Fruit fly (Drosophila melanogaster) whole organism, embryonic: ENCODE measurements around the gene CG42489.
A peak's percentile ranks its signal among the peaks of the same experiment; 100 is the strongest.

Experiments used
- Abd-B ChIP-seq: fragments of 200-800 bp; sonication (Bioruptor generic); optimal IDR thresholded peaks from 2 replicates; lab custom pipeline; 2018; ENCODE audit warnings: missing biosample characterization, mild to moderate bottlenecking, missing genetic modification characterization, moderate library complexity
- Bdp1 ChIP-seq: fragments of 200-800 bp; sonication (Bioruptor generic); optimal IDR thresholded peaks from 3 replicates; lab custom pipeline; 2016; ENCODE audit warnings: missing biosample characterization, missing genetic modification characterization
- Bgb ChIP-seq: fragments of 200-800 bp; sonication (Bioruptor generic); IDR thresholded peaks from 2 replicates; pipeline ENCODE4 v1.3.6; 2022; ENCODE audit warnings: missing biosample characterization, missing genetic modification characterization; ENCODE audit not compliant: partially characterized antibody
- CG12219 ChIP-seq: fragments of 200-800 bp; sonication (Bioruptor generic); optimal IDR thresholded peaks from 3 replicates; lab custom pipeline; 2018; ENCODE audit warnings: missing biosample characterization, mild to moderate bottlenecking, missing genetic modification characterization
- CG14667 ChIP-seq: fragments of 200-800 bp; sonication (Bioruptor generic); IDR thresholded peaks from 2 replicates; pipeline ENCODE4 v1.3.6; 2022; ENCODE audit warnings: missing biosample characterization, missing genetic modification characterization
- CG14860 ChIP-seq: fragments of 200-800 bp; sonication (Bioruptor generic); IDR thresholded peaks from 3 replicates; pipeline ENCODE4 v1.3.6; 2022; ENCODE audit warnings: missing biosample characterization, missing genetic modification characterization; ENCODE audit not compliant: partially characterized antibody
- CG15073 ChIP-seq: fragments of 200-800 bp; sonication (Bioruptor generic); optimal IDR thresholded peaks from 2 replicates; lab custom pipeline; 2016; ENCODE audit warnings: missing biosample characterization, missing genetic modification characterization
- CG17568 ChIP-seq: fragments of 200-800 bp; sonication (Bioruptor generic); optimal IDR thresholded peaks from 2 replicates; lab custom pipeline; 2018; ENCODE audit warnings: missing biosample characterization, mild to moderate bottlenecking, missing genetic modification characterization, moderate library complexity
- CG18599 ChIP-seq: fragments of 200-800 bp; sonication (Bioruptor generic); optimal IDR thresholded peaks from 3 replicates; lab custom pipeline; 2017; ENCODE audit warnings: missing biosample characterization, missing genetic modification characterization, mild to moderate bottlenecking, moderate library complexity, missing genetic modification reagents
- CG2712 ChIP-seq: fragments of 200-800 bp; optimal IDR thresholded peaks from 3 replicates; lab custom pipeline; 2019; ENCODE audit warnings: missing biosample characterization, mild to moderate bottlenecking, missing genetic modification characterization, moderate library complexity
- CG30403 ChIP-seq: fragments of 200-800 bp; sonication (Bioruptor generic); optimal IDR thresholded peaks from 3 replicates; lab custom pipeline; 2016; ENCODE audit warnings: missing biosample characterization, missing genetic modification characterization
- CG4360 ChIP-seq: fragments of 200-800 bp; sonication (Bioruptor generic); IDR thresholded peaks from 2 replicates; pipeline ENCODE4 v1.3.6; 2022; ENCODE audit warnings: missing biosample characterization, missing genetic modification characterization
- CG4404 ChIP-seq: fragments of 200-800 bp; sonication (Bioruptor generic); IDR thresholded peaks from 2 replicates; pipeline ENCODE4 v1.3.6; 2022; ENCODE audit warnings: missing biosample characterization, missing genetic modification characterization
- CG4424 ChIP-seq: fragments of 200-800 bp; sonication (Bioruptor generic); optimal IDR thresholded peaks from 3 replicates; lab custom pipeline; 2016; ENCODE audit warnings: missing biosample characterization, missing genetic modification characterization
- CG4820 ChIP-seq: fragments of 200-800 bp; sonication (Bioruptor generic); optimal IDR thresholded peaks from 3 replicates; lab custom pipeline; 2016; ENCODE audit warnings: missing biosample characterization, missing genetic modification characterization
- CG4854 ChIP-seq: fragments of 200-800 bp; sonication (Bioruptor generic); optimal IDR thresholded peaks from 2 replicates; lab custom pipeline; 2016; ENCODE audit warnings: missing biosample characterization, missing genetic modification characterization, inconsistent platforms
- CG6791 ChIP-seq: fragments of 200-800 bp; sonication (Bioruptor generic); IDR thresholded peaks from 3 replicates; pipeline ENCODE4 v1.3.6; 2022; ENCODE audit warnings: missing biosample characterization, missing genetic modification characterization; ENCODE audit not compliant: partially characterized antibody
- CG7786 ChIP-seq: fragments of 200-800 bp; sonication (Bioruptor generic); optimal IDR thresholded peaks from 2 replicates; lab custom pipeline; 2016; ENCODE audit warnings: missing biosample characterization, missing genetic modification characterization
- CG9215 ChIP-seq: fragments of 200-800 bp; sonication (Bioruptor generic); IDR thresholded peaks from 2 replicates; pipeline ENCODE4 v1.3.6; 2022; ENCODE audit warnings: missing biosample characterization, missing genetic modification characterization
- CG9797 ChIP-seq: fragments of 200-800 bp; sonication (Bioruptor generic); optimal IDR thresholded peaks from 3 replicates; lab custom pipeline; 2018; ENCODE audit warnings: missing biosample characterization, mild to moderate bottlenecking, missing genetic modification characterization
- Camta ChIP-seq: fragments of 200-800 bp; sonication (Bioruptor generic); optimal IDR thresholded peaks from 2 replicates; lab custom pipeline; 2016; ENCODE audit warnings: missing biosample characterization, missing genetic modification characterization
- CrebB ChIP-seq: fragments of 200-800 bp; sonication (Bioruptor generic); optimal IDR thresholded peaks from 3 replicates; lab custom pipeline; 2018; ENCODE audit warnings: missing biosample characterization, mild to moderate bottlenecking, missing genetic modification characterization
- Dek ChIP-seq: fragments of 200-800 bp; sonication (Bioruptor generic); optimal IDR thresholded peaks from 3 replicates; lab custom pipeline; 2019; ENCODE audit warnings: missing biosample characterization, mild to moderate bottlenecking, missing genetic modification characterization, moderate library complexity
- Dip3 ChIP-seq: fragments of 200-800 bp; sonication (Bioruptor generic); optimal IDR thresholded peaks from 3 replicates; lab custom pipeline; 2016; ENCODE audit warnings: missing biosample characterization, missing genetic modification characterization
- Drgx ChIP-seq: fragments of 200-800 bp; sonication (Bioruptor generic); IDR thresholded peaks from 2 replicates; pipeline ENCODE4 v1.3.6; 2022; ENCODE audit warnings: missing biosample characterization, missing genetic modification characterization
- Gsc ChIP-seq: fragments of 200-800 bp; sonication (Bioruptor generic); IDR thresholded peaks from 2 replicates; pipeline ENCODE4 v1.3.6; 2022; ENCODE audit warnings: missing biosample characterization, missing genetic modification characterization
- H2.0 ChIP-seq: fragments of 200-800 bp; sonication (Bioruptor generic); IDR thresholded peaks from 2 replicates; pipeline ENCODE4 v1.3.6; 2022; ENCODE audit warnings: missing biosample characterization, missing genetic modification characterization
- MTF-1 ChIP-seq: fragments of 200-800 bp; sonication (Bioruptor generic); optimal IDR thresholded peaks from 2 replicates; lab custom pipeline; 2018; ENCODE audit warnings: missing biosample characterization, mild to moderate bottlenecking, missing genetic modification characterization, borderline replicate concordance
- Nf-YA ChIP-seq: fragments of 200-800 bp; sonication (Bioruptor generic); IDR thresholded peaks from 2 replicates; pipeline ENCODE4 v1.3.6; 2022; ENCODE audit warnings: missing biosample characterization, missing genetic modification characterization
- Rfx ChIP-seq: fragments of 200-800 bp; sonication (Bioruptor generic); IDR thresholded peaks from 2 replicates; pipeline ENCODE4 v1.3.6; 2022; ENCODE audit warnings: missing biosample characterization, missing genetic modification characterization
- Taf1 ChIP-seq: fragments of 200-800 bp; sonication (Bioruptor generic); IDR thresholded peaks from 2 replicates; pipeline ENCODE4 v1.3.6; 2022; ENCODE audit warnings: missing biosample characterization, missing genetic modification characterization
- ara ChIP-seq: fragments of 200-800 bp; sonication (Bioruptor generic); IDR thresholded peaks from 2 replicates; pipeline ENCODE4 v1.3.6; 2022; ENCODE audit warnings: missing biosample characterization, missing genetic modification characterization
- bab2 ChIP-seq: fragments of 200-800 bp; sonication (Bioruptor generic); optimal IDR thresholded peaks from 2 replicates; lab custom pipeline; 2016; ENCODE audit warnings: missing biosample characterization, missing genetic modification characterization
- chm ChIP-seq: fragments of 200-800 bp; sonication (Bioruptor generic); IDR thresholded peaks from 2 replicates; pipeline ENCODE4 v1.3.6; 2022; ENCODE audit warnings: missing biosample characterization, missing genetic modification characterization
- croc ChIP-seq: fragments of 200-800 bp; sonication (Bioruptor generic); conservative IDR thresholded peaks from 3 replicates; pipeline ENCODE4 v1.3.6; 2022; ENCODE audit warnings: missing biosample characterization, missing genetic modification characterization
- dysf ChIP-seq: fragments of 200-800 bp; sonication (Bioruptor generic); IDR thresholded peaks from 3 replicates; pipeline ENCODE4 v1.3.6; 2022; ENCODE audit warnings: missing biosample characterization, missing genetic modification characterization
- exex ChIP-seq: fragments of 200-800 bp; sonication (Bioruptor generic); optimal IDR thresholded peaks from 4 replicates; lab custom pipeline; 2018; ENCODE audit warnings: missing biosample characterization, mild to moderate bottlenecking, missing genetic modification characterization, moderate library complexity
- hth ChIP-seq: fragments of >200 bp; optimal IDR thresholded peaks from 2 replicates; lab custom pipeline; 2017; ENCODE audit warnings: inconsistent platforms
- nau ChIP-seq: fragments of 200-800 bp; sonication (Bioruptor generic); optimal IDR thresholded peaks from 3 replicates; lab custom pipeline; 2017; ENCODE audit warnings: missing biosample characterization, mild to moderate bottlenecking, missing genetic modification characterization, missing genetic modification reagents
- pan ChIP-seq, 4 experiments: fragments of >200 bp in 3 of 4; fragments of 200-800 bp in 1 of 4; sonication (Bioruptor generic) in 1 of 4; optimal IDR thresholded peaks in 3 of 4; IDR thresholded peaks in 1 of 4; 2 replicates each; pipeline versions ENCODE4 v1.3.6 to Lab custom; 2017 to 2022; ENCODE audit warnings: missing biosample characterization in 2 of 4, missing genetic modification characterization in 2 of 4, mixed read lengths in 1 of 4
- sna ChIP-seq: fragments of 200-800 bp; sonication (Bioruptor generic); IDR thresholded peaks from 2 replicates; pipeline ENCODE4 v1.3.6; 2022; ENCODE audit warnings: missing biosample characterization, missing genetic modification characterization; ENCODE audit not compliant: partially characterized antibody
- so ChIP-seq: fragments of 200-800 bp; sonication (Bioruptor generic); IDR thresholded peaks from 3 replicates; pipeline ENCODE4 v1.3.6; 2022; ENCODE audit warnings: missing biosample characterization, missing genetic modification characterization
- sob ChIP-seq: fragments of 200-800 bp; sonication (Bioruptor generic); IDR thresholded peaks from 2 replicates; pipeline ENCODE4 v1.3.6; 2022; ENCODE audit warnings: missing biosample characterization, missing genetic modification characterization
- toy ChIP-seq: fragments of 200-800 bp; sonication (Bioruptor generic); IDR thresholded peaks from 2 replicates; pipeline ENCODE4 v1.3.6; 2022; ENCODE audit warnings: missing biosample characterization, missing genetic modification characterization
- tx ChIP-seq: fragments of 200-800 bp; sonication (Bioruptor generic); optimal IDR thresholded peaks from 2 replicates; lab custom pipeline; 2016; ENCODE audit warnings: missing biosample characterization, missing genetic modification characterization
- vnd ChIP-seq: fragments of 200-800 bp; sonication (Bioruptor generic); IDR thresholded peaks from 3 replicates; pipeline ENCODE4 v1.3.6; 2022; ENCODE audit warnings: missing biosample characterization, missing genetic modification characterization; ENCODE audit not compliant: partially characterized antibody
- wdn ChIP-seq: fragments of 200-800 bp; sonication (Bioruptor generic); IDR thresholded peaks from 2 replicates; pipeline ENCODE4 v1.3.6; 2022; ENCODE audit warnings: missing biosample characterization, missing genetic modification characterization
- yki ChIP-seq: fragments of >200 bp; optimal IDR thresholded peaks from 3 replicates; lab custom pipeline; 2018

CG42489 gene

dm6 chr3R:8664699-8665340, 10.3 kb upstream of the CG42489 start (continued):
- no peak for TF ChIP-seq CrebB
- no peak for TF ChIP-seq croc
- TF ChIP-seq toy = no peak
- TF ChIP-seq Bgb (GFP tag; lab: Robert Waterston, UW) = no peak
- no peak for TF ChIP-seq CG17568 (GFP tag; lab: Kevin White, UChicago)
- no peak for TF ChIP-seq Bdp1 (GFP tag; lab: Kevin White, UChicago)
- TF ChIP-seq tx = no peak
- TF ChIP-seq chm = no peak
- no peak for TF ChIP-seq pan (optimal IDR thresholded peaks at IDR 0.05; lab: Kevin White, UChicago)
- no peak for TF ChIP-seq pan (GFP tag; optimal IDR thresholded peaks at IDR 0.05 in 1 of 2, IDR thresholded peaks at IDR 0.05 in 1 of 2)
- TF ChIP-seq exex (tag; lab: Kevin White, UChicago) = peak; percentile 38
- peak; percentile 2 for TF ChIP-seq nau (GFP tag; lab: Kevin White, UChicago)
- TF ChIP-seq CG4820 (GFP tag; lab: Kevin White, UChicago) = no peak

dm6 chr3R:8663668-8664283, 9.2 kb upstream of the CG42489 start, which contains the start of gene CG8032:
Gene CG8032, plus strand, starts transcription at chr3R:8664115.
- TF ChIP-seq CG4424 (GFP tag; lab: Kevin White, UChicago) (peak; percentile 41), Rfx (GFP tag; lab: Robert Waterston, UW) (peak; percentile 50), dysf (GFP tag; lab: Robert Waterston, UW) (no peak), CG14860 (GFP tag; lab: Robert Waterston, UW) (peak; percentile 51; the same call in 1 of the 3 replicates), Nf-YA (no peak), CG4404 (GFP tag; lab: Robert Waterston, UW) (no peak), Gsc (GFP tag; lab: Robert Waterston, UW) (no peak), Camta (GFP tag; lab: Kevin White, UChicago) (peak; percentile 47), CG15073 (GFP tag; lab: Kevin White, UChicago) (no peak), CG2712 (tag; lab: Kevin White, UChicago) (peak; percentile 64), yki (no peak), CG7786 (GFP tag; lab: Kevin White, UChicago) (peak; percentile 35), CG9797 (GFP tag; lab: Kevin White, UChicago) (peak; percentile 26), CG30403 (peak; percentile 69), so (no peak), vnd (GFP tag; lab: Robert Waterston, UW) (peak; percentile 41; the same call in 1 of the 3 replicates), chm (no peak), CG9215 (GFP tag; lab: Robert Waterston, UW) (peak; percentile 78), Drgx (GFP tag; lab: Robert Waterston, UW) (no peak), CG14667 (GFP tag; lab: Robert Waterston, UW) (no peak), CG6791 (GFP tag; lab: Robert Waterston, UW) (no peak), sna (peak; percentile 62), Taf1 (GFP tag; lab: Robert Waterston, UW) (0 out of 2 replicates have a peak, but pooled peaks have one; percentile 24), bab2 (GFP tag; lab: Kevin White, UChicago) (peak; percentile 68), CG18599 (peak; percentile 7), ara (GFP tag; lab: Robert Waterston, UW) (no peak), Dek (tag; lab: Kevin White, UChicago) (no peak), sob (GFP tag; lab: Robert Waterston, UW) (peak; percentile 18; the same call in 1 of the 2 replicates), hth (lab: Kevin White, UChicago) (no peak), wdn (no peak), Abd-B (GFP tag; lab: Kevin White, UChicago) (peak; percentile 29), CG4854 (GFP tag; lab: Kevin White, UChicago) (no peak), CG12219 (GFP tag; lab: Kevin White, UChicago) (no peak), CG17568 (GFP tag; lab: Kevin White, UChicago) (no peak), CG4360 (GFP tag; lab: Robert Waterston, UW) (no peak), Dip3 (peak; percentile 55), MTF-1 (no peak), H2.0 (GFP tag; lab: Robert Waterston, UW) (0 out of 2 replicates have a peak, but pooled peaks have one; percentile 18)
